Worm (Caenorhabditis elegans) whole organism, midembryonic: ENCODE results near the gene coa-4.
"Not testable (repeated sequence)": the region's sequence is repeated elsewhere in the genome, so short reads cannot be mapped to it uniquely, and the experiment has no call there.

ENCODE experiments used
- T22C8.4 ChIP-seq: fragments of 200-800 bp; sonication (Bioruptor generic); IDR thresholded peaks from 2 replicates; pipeline ENCODE4 v1.3.6; 2022; ENCODE audit warnings: missing genetic modification characterization, missing compliant biosample characterization
- cog-1 ChIP-seq: sonication (generic microtip); optimal IDR thresholded peaks from 2 replicates; lab custom pipeline; 2016; ENCODE audit warnings: missing genetic modification characterization, missing compliant biosample characterization
- flt-1 ChIP-seq: fragments of 200-800 bp; sonication (Bioruptor generic); IDR thresholded peaks from 2 replicates; pipeline ENCODE4 v1.3.6; 2022; ENCODE audit warnings: missing genetic modification characterization, missing compliant biosample characterization
- klf-2 ChIP-seq: fragments of 200-800 bp; sonication (Bioruptor generic); conservative IDR thresholded peaks from 2 replicates; pipeline ENCODE4 v1.3.6; 2022; ENCODE audit warnings: missing genetic modification reagents, missing genetic modification characterization, missing compliant biosample characterization
- med-1 ChIP-seq: sonication (generic microtip); optimal IDR thresholded peaks from 2 replicates; lab custom pipeline; 2017; ENCODE audit warnings: missing genetic modification characterization, mild to moderate bottlenecking, missing compliant biosample characterization, antibody characterized with exemption, missing genetic modification reagents; ENCODE audit not compliant: insufficient read depth
- ref-1 ChIP-seq: fragments of 200-800 bp; sonication (Bioruptor generic); conservative IDR thresholded peaks from 2 replicates; pipeline ENCODE4 v1.3.6; 2022; ENCODE audit warnings: missing genetic modification reagents, missing genetic modification characterization, missing compliant biosample characterization
- tab-1 ChIP-seq: fragments of 200-800 bp; sonication (Bioruptor generic); IDR thresholded peaks from 2 replicates; pipeline ENCODE4 v1.3.6; 2022; ENCODE audit warnings: missing genetic modification characterization, missing compliant biosample characterization
- ztf-23 ChIP-seq: fragments of 200-800 bp; sonication (Bioruptor generic); IDR thresholded peaks from 2 replicates; pipeline ENCODE4 v1.3.6; 2022; ENCODE audit warnings: missing genetic modification reagents, missing genetic modification characterization, missing compliant biosample characterization
- ztf-29 ChIP-seq: fragments of 200-800 bp; sonication (Bioruptor generic); IDR thresholded peaks from 2 replicates; pipeline ENCODE4 v1.3.6; 2022; ENCODE audit warnings: missing genetic modification reagents, missing genetic modification characterization, missing compliant biosample characterization

coa-4 gene

ce11 chrIV:9310935-9311566 lies 24.4 kb downstream of the coa-4 start:
- TF ChIP-seq ztf-23 (no peak), ref-1 (no peak), T22C8.4 (GFP tag; lab: Robert Waterston, UW) (no peak), cog-1 (tag; lab: Kevin White, UChicago) (no peak), klf-2 (no peak), flt-1 (GFP tag; lab: Robert Waterston, UW) (no peak), tab-1 (no peak), med-1 (no peak), ztf-29 (GFP tag; lab: Robert Waterston, UW) (no peak)

- TF ChIP-seq ztf-29 (GFP tag; lab: Robert Waterston, UW) (no peak), tab-1 (no peak), flt-1 (GFP tag; lab: Robert Waterston, UW) (no peak), T22C8.4 (GFP tag; lab: Robert Waterston, UW) (no peak), klf-2 (no peak), ref-1 (no peak), cog-1 (tag; lab: Kevin White, UChicago) (no peak), ztf-23 (no peak)
Measured at ce11 chrIV:9308975-9309374, 26.4 kb downstream of the coa-4 start, which contains the start of gene F49C12.6. F49C12.6 (minus strand) TSS chrIV:9309075.

- TF ChIP-seq T22C8.4 (GFP tag; lab: Robert Waterston, UW) (no peak), med-1 (no peak), ztf-23 (no peak), ztf-29 (GFP tag; lab: Robert Waterston, UW) (no peak), tab-1 (no peak), cog-1 (tag; lab: Kevin White, UChicago) (no peak), klf-2 (no peak), flt-1 (GFP tag; lab: Robert Waterston, UW) (no peak), ref-1 (no peak)
Measured at ce11 chrIV:9304617-9305016, 30.8 kb downstream of the coa-4 start, which contains the start of gene F49C12.5. F49C12.5 (plus strand) TSS chrIV:9304917.

ce11 chrIV:9303994-9304393 lies 31.4 kb downstream of the coa-4 start, which contains the start of gene F49C12.4:
F49C12.4 (minus strand) TSS chrIV:9304094.
- TF ChIP-seq med-1 (no peak), flt-1 (GFP tag; lab: Robert Waterston, UW) (no peak), cog-1 (tag; lab: Kevin White, UChicago) (no peak), ztf-23 (no peak), tab-1 (no peak)

- TF ChIP-seq cog-1 (tag; lab: Kevin White, UChicago) (no peak), T22C8.4 (GFP tag; lab: Robert Waterston, UW) (no peak), ztf-29 (GFP tag; lab: Robert Waterston, UW) (no peak), ztf-23 (no peak), med-1 (no peak), flt-1 (GFP tag; lab: Robert Waterston, UW) (no peak), ref-1 (no peak), klf-2 (no peak), tab-1 (no peak)
Measured at ce11 chrIV:9300127-9300526, 35.3 kb downstream of the coa-4 start, which contains the start of gene F49C12.3. F49C12.3 (plus strand) TSS chrIV:9300427.

- TF ChIP-seq tab-1 (no peak), ztf-23 (no peak), flt-1 (GFP tag; lab: Robert Waterston, UW) (no peak), ref-1 (no peak), klf-2 (no peak), T22C8.4 (GFP tag; lab: Robert Waterston, UW) (no peak), ztf-29 (GFP tag; lab: Robert Waterston, UW) (no peak), cog-1 (tag; lab: Kevin White, UChicago) (no peak), med-1 (no peak)
Measured at ce11 chrIV:9299145-9299544, 36.3 kb downstream of the coa-4 start, which contains the start of gene F49C12.2. F49C12.2 (minus strand) TSS chrIV:9299245.

- TF ChIP-seq ztf-23 = no peak
- TF ChIP-seq tab-1 = no peak
- no peak for TF ChIP-seq med-1
- no peak for TF ChIP-seq T22C8.4 (GFP tag; lab: Robert Waterston, UW)
- TF ChIP-seq ref-1 = no peak
- TF ChIP-seq cog-1 (tag; lab: Kevin White, UChicago) = no peak
- no peak for TF ChIP-seq klf-2
- no peak for TF ChIP-seq flt-1 (GFP tag; lab: Robert Waterston, UW)
- TF ChIP-seq ztf-29 (GFP tag; lab: Robert Waterston, UW) = no peak
Measured at ce11 chrIV:9296285-9296684, 39.1 kb downstream of the coa-4 start, which contains the start of gene F49C12.1. F49C12.1 (minus strand) TSS chrIV:9296354.

- TF ChIP-seq flt-1 (GFP tag; lab: Robert Waterston, UW); klf-2; T22C8.4 (GFP tag; lab: Robert Waterston, UW): not testable (repeated sequence)
Measured at ce11 chrIV:9293825-9294224, 41.6 kb downstream of the coa-4 start, which contains the start of gene nhr-264. nhr-264 (minus strand) TSS chrIV:9293925.

ce11 chrIV:9289635-9290034 lies 45.8 kb downstream of the coa-4 start:
- no peak for TF ChIP-seq T22C8.4 (GFP tag; lab: Robert Waterston, UW)
- TF ChIP-seq flt-1 (GFP tag; lab: Robert Waterston, UW) = no peak
- no peak for TF ChIP-seq klf-2
- TF ChIP-seq ztf-29 (GFP tag; lab: Robert Waterston, UW) = no peak
- no peak for TF ChIP-seq ref-1
- TF ChIP-seq med-1 = no peak
- no peak for TF ChIP-seq ztf-23
- TF ChIP-seq cog-1 (tag; lab: Kevin White, UChicago) = no peak
- TF ChIP-seq tab-1 = no peak

ce11 chrIV:9286305-9286704 lies 49.1 kb downstream of the coa-4 start, which contains the start of gene nhr-267:
nhr-267 (minus strand) TSS chrIV:9286405.
- TF ChIP-seq flt-1 (GFP tag; lab: Robert Waterston, UW); T22C8.4 (GFP tag; lab: Robert Waterston, UW); tab-1: not testable (repeated sequence)
